Worm (Caenorhabditis elegans) whole organism, early embryonic: ENCODE data around the gene C06C3.4.

Experiments used
- aly-1 ChIP-seq: sonication (generic microtip); optimal IDR thresholded peaks from 2 replicates; lab custom pipeline; 2016; ENCODE audit warnings: missing genetic modification characterization, missing compliant biosample characterization
- ama-1 ChIP-seq: fragments of 150-350 bp; optimal IDR thresholded peaks from 2 replicates; lab custom pipeline; 2014
- ceh-13 ChIP-seq: fragments of 200-800 bp; sonication (Bioruptor generic); optimal IDR thresholded peaks from 2 replicates; lab custom pipeline; 2018; ENCODE audit warnings: mild to moderate bottlenecking, missing genetic modification characterization, missing compliant biosample characterization
- ceh-36 ChIP-seq: sonication (generic microtip); optimal IDR thresholded peaks from 2 replicates; lab custom pipeline; 2016; ENCODE audit warnings: missing genetic modification characterization, inconsistent platforms, missing compliant biosample characterization
- ets-7 ChIP-seq: sonication (generic microtip); optimal IDR thresholded peaks from 2 replicates; lab custom pipeline; 2016; ENCODE audit warnings: missing genotype, missing genetic modification characterization, missing compliant biosample characterization
- flt-1 ChIP-seq: fragments of 200-800 bp; sonication (Bioruptor generic); IDR thresholded peaks from 2 replicates; pipeline ENCODE4 v1.3.6; 2022; ENCODE audit warnings: missing genetic modification characterization, missing compliant biosample characterization
- hmg-4 ChIP-seq: fragments of 200-800 bp; sonication (Bioruptor generic); optimal IDR thresholded peaks from 2 replicates; lab custom pipeline; 2018; ENCODE audit warnings: mild to moderate bottlenecking, missing genetic modification characterization, missing compliant biosample characterization
- hnd-1 ChIP-seq: sonication (generic microtip); optimal IDR thresholded peaks from 2 replicates; lab custom pipeline; 2016; ENCODE audit warnings: missing genetic modification characterization, missing compliant biosample characterization
- pes-1 ChIP-seq: fragments of 200-800 bp; sonication (Bioruptor generic); IDR thresholded peaks from 2 replicates; pipeline ENCODE4 v1.3.6; 2022; ENCODE audit warnings: missing genetic modification reagents, missing genetic modification characterization, missing compliant biosample characterization
- scrt-1 ChIP-seq: fragments of 200-800 bp; sonication (Bioruptor generic); IDR thresholded peaks from 2 replicates; pipeline ENCODE4 v1.3.6; 2022; ENCODE audit warnings: missing genetic modification characterization, missing compliant biosample characterization
- sea-1 ChIP-seq: fragments of 200-800 bp; sonication (Bioruptor generic); conservative IDR thresholded peaks from 2 replicates; pipeline ENCODE4 v1.3.6; 2022; ENCODE audit warnings: missing genetic modification characterization, missing compliant biosample characterization
- tbx-11 ChIP-seq: fragments of 200-800 bp; sonication (Bioruptor generic); IDR thresholded peaks from 2 replicates; pipeline ENCODE4 v1.3.6; 2022; ENCODE audit warnings: missing genetic modification characterization, missing compliant biosample characterization
- tbx-37 ChIP-seq: fragments of 200-800 bp; sonication (Bioruptor generic); conservative IDR thresholded peaks from 2 replicates; pipeline ENCODE4 v1.3.6; 2022; ENCODE audit warnings: missing genetic modification reagents, missing genetic modification characterization, missing compliant biosample characterization
- tra-4 ChIP-seq: sonication (generic microtip); optimal IDR thresholded peaks from 2 replicates; lab custom pipeline; 2017; ENCODE audit warnings: missing genetic modification characterization, missing compliant biosample characterization

- TF ChIP-seq tbx-37 (GFP tag; lab: Robert Waterston, UW) (no peak), tbx-11 (GFP tag; lab: Robert Waterston, UW) (no peak), aly-1 (tag; lab: Kevin White, UChicago) (no peak), sea-1 (GFP tag; lab: Robert Waterston, UW) (no peak), flt-1 (GFP tag; lab: Robert Waterston, UW) (no peak), hnd-1 (tag; lab: Kevin White, UChicago) (no peak), ceh-13 (GFP tag; lab: Kevin White, UChicago) (no peak), ama-1 (no peak), tra-4 (no peak), ceh-36 (no peak), ets-7 (tag; lab: Kevin White, UChicago) (no peak), hmg-4 (GFP tag; lab: Kevin White, UChicago) (no peak), scrt-1 (GFP tag; lab: Robert Waterston, UW) (no peak), pes-1 (GFP tag; lab: Robert Waterston, UW) (no peak)
Measured at ce11 chrII:9372991-9373390, at the start of gene C06C3.4.
